Worm (Caenorhabditis elegans) whole organism, L4/young adult: Measurements from ENCODE around the gene fbxb-84.

Source experiments
- W03F9.2 ChIP-seq: fragments of 150-350 bp; optimal IDR thresholded peaks from 2 replicates; lab custom pipeline; 2014; ENCODE audit warnings: missing biosample characterization, missing genetic modification characterization
- dao-5 ChIP-seq: sonication (generic microtip); optimal IDR thresholded peaks from 2 replicates; lab custom pipeline; 2016; ENCODE audit warnings: missing genotype, missing genetic modification characterization, moderate library complexity, missing compliant biosample characterization
- him-1 ChIP-seq: sonication (generic microtip); optimal IDR thresholded peaks from 2 replicates; lab custom pipeline; 2016; ENCODE audit warnings: missing genotype, missing genetic modification reagents, missing genetic modification characterization, missing compliant biosample characterization

fbxb-84 gene

ce11 chrIII:96196-96595 is 50.1 kb downstream of the fbxb-84 start:
- no peak for TF ChIP-seq dao-5 (tag; lab: Kevin White, UChicago)
- TF ChIP-seq him-1 = no peak
- no peak for TF ChIP-seq W03F9.2 (tag; lab: Kevin White, UChicago)
